Fruit fly (Drosophila melanogaster): ENCODE measurements around the gene eIF4EHP.

- TF ChIP-seq gl (tag; optimal IDR thresholded peaks at IDR 0.05) (no peak), CG9948 (tag; optimal IDR thresholded peaks at IDR 0.05) (no peak), D1 (tag; optimal IDR thresholded peaks at IDR 0.05) (no peak), rn (GFP tag; IDR thresholded peaks at IDR 0.05) (no peak), fd96Ca (GFP tag; IDR thresholded peaks at IDR 0.05) (no peak), CG14655 (GFP tag; optimal IDR thresholded peaks at IDR 0.05) (no peak), Pif1B (GFP tag; optimal IDR thresholded peaks at IDR 0.05) (no peak), CG15710 (tag; optimal IDR thresholded peaks at IDR 0.05) (no peak), Snoo (tag; optimal IDR thresholded peaks at IDR 0.05) (no peak)
These were observed 84.1 kb downstream of the eIF4EHP start for dm6 chr3R:24024688-24025087.

All from whole organism, pupa.